Worm (Caenorhabditis elegans) whole organism, L4/young adult: Measurements from ENCODE around the gene frpr-10.
"Not testable (repeated sequence)": the region's sequence is repeated elsewhere in the genome, so short reads cannot be mapped to it uniquely, and the experiment has no call there.

Experiments used
- W03F9.2 ChIP-seq: fragments of 150-350 bp; optimal IDR thresholded peaks from 2 replicates; lab custom pipeline; 2014; ENCODE audit warnings: missing biosample characterization, missing genetic modification characterization
- dao-5 ChIP-seq: sonication (generic microtip); optimal IDR thresholded peaks from 2 replicates; lab custom pipeline; 2016; ENCODE audit warnings: missing genotype, missing genetic modification characterization, moderate library complexity, missing compliant biosample characterization
- him-1 ChIP-seq: sonication (generic microtip); optimal IDR thresholded peaks from 2 replicates; lab custom pipeline; 2016; ENCODE audit warnings: missing genotype, missing genetic modification reagents, missing genetic modification characterization, missing compliant biosample characterization

The frpr-10 gene

DNA sequence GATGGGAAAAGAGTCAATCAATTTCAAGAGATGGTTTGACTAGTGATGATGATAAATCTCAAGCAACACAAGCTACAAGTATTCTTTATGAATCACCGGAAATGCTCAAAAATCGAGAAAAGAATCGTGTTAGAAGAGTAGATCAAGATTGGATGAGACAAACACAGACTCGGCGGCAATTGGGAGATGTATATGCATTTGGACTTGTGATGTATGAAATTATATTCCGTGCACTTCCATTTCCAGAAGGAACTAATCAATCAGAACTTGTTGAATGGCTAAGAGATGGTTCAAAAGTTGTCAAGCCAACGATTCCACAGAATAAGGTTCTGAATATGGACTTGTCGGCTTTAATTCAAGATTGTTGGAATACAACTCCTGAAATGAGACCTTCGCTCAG lies 25.7 kb upstream of the frpr-10 start:
- TF ChIP-seq him-1, result no peak
- TF ChIP-seq W03F9.2 (tag; lab: Kevin White, UChicago), result no peak
- TF ChIP-seq dao-5, result no peak

DNA sequence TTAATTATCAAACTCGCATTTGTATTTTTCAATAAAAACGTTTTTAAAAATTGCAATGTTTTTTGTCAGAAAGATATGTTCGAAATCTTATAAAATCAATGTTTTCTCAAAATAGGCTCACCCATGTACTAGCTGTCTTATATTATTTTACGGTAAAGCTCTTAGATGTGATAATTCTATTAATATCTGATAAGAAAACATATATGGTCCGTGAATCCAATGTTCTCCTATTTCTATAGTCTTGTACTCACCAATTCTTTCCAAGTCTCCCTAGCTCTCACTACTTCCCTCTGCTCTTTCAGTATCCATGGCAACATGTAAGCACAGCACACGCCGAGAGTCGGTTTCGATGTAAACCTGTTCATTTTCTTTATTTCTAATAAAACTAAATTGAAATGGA lies 23.9 kb upstream of the frpr-10 start, which contains the start of gene bbs-2:
Gene bbs-2, plus strand, starts transcription at position 301 of the 400 bp plus-strand sequence.
- TF ChIP-seq W03F9.2 (tag; lab: Kevin White, UChicago) (no peak), him-1 (no peak), dao-5 (no peak)

DNA sequence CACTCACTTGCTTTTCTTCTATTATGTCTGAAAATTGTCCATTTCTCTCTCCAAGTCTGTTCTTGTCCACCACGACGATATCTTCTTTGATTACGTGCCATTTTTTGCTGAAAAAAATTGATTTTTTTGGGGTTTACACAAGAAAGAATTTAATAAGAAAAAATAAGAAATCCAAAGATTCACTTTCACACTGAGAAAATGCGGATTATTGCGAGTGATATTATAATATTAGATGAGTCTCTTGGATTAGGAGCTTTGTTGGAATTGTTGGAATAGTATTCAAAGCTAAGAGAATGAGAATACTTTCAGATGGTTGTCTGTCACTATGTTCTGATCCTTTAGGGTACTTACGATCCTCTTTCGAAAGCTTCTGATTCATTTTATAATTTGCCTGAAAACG lies 18.8 kb upstream of the frpr-10 start, which contains the start of gene F20D12.7:
Gene F20D12.7, minus strand, starts transcription at position 101 of the 400 bp plus-strand sequence.
- TF ChIP-seq him-1 (no peak), W03F9.2 (tag; lab: Kevin White, UChicago) (no peak), dao-5 (no peak)

DNA sequence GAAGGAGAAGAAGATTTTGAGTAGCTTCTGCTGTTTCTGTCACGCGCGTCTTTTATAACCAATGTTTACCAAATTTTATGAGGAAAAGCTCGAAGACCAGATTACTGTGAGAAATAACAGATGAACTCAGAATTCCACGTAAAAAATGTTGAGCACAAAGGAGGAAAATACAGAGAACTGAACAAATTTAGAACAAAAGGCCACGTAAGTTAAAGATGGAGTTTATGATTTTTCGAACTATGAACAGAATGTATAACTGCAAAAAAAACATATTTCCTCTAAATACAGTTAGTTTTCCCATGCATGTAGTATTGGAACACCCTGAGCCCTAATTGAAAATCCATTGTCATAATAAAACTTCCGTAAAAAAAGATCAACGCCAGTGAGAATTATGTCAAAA lies 16.7 kb upstream of the frpr-10 start, which contains the start of gene exc-9:
Gene exc-9, minus strand, starts transcription at position 101 of the 400 bp plus-strand sequence.
- no peak for TF ChIP-seq him-1
- TF ChIP-seq W03F9.2 (tag; lab: Kevin White, UChicago), result no peak
- no peak for TF ChIP-seq dao-5

DNA sequence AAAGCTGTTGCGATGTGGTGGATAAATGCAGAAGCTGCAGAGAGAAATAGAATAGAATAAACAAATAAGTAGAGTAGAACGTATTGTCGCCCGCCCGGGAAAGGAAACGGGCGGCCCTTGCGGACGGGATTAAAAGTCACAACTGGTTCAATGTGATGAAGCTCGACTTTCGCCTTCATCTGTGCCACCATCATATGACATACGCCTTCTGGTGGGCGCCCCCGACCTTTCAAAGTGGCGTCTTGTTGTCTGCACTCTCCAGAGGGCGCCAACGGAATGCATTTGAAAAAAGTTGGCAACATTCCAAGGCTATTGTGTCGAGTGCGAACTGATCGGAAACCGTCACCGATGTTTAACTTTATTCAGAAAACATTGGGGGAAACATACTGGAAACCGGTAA lies 14.3 kb upstream of the frpr-10 start:
- TF ChIP-seq dao-5 (no peak), W03F9.2 (tag; lab: Kevin White, UChicago) (no peak), him-1 (no peak)

DNA sequence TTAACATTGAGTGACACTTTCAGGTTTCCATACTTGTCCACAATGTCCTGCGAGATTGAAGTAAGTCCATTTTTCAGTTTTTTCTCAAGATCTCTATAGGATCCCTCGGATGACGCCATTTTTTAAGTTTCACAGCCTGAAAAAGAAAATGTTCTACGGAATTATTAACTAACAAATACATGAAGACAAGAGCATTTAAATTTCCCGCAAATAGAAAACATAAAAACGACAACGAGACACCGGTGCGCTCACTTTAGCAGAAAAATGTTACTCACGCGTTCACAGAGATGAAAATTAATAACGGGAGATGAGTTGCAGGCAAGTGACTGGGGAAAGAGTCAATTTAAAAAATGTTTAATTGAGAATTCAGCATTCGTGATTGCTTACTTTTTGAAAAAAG lies 11.1 kb upstream of the frpr-10 start, which contains the start of gene czw-1:
Gene czw-1, minus strand, starts transcription at position 369 of the 400 bp plus-strand sequence.
- no peak for TF ChIP-seq dao-5
- no peak for TF ChIP-seq him-1
- no peak for TF ChIP-seq W03F9.2 (tag; lab: Kevin White, UChicago)

DNA sequence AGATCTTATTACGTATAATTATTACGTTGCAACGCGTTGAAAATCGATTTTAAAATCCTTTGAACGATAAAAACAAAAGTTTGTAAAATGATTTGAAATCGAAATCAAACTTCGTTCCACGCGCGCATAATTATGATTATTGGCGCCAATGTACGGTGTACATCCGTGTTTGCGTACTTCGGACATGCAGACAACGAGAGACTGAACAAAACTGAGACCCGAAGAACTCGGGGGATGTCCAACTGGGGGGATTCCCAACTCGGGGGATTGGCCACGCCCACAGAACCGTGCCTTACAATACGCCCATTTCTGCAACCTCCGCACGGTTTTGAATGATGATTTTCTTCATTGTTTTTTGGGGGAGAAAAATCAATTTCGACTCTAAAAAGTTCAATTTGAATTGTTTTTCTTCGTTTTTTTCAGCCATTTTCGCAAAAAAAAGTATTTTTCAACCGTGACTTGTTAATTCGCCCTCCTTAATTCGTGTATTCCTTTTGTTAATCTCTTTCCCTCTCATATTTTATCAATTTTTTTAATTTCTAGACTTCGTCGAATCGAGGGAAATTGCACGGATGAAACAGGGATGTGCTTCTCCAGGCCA lies 10.6 kb upstream of the frpr-10 start, which contains the start of gene F20D12.12:
Gene F20D12.12, plus strand, starts transcription at position 542 of the 601 bp plus-strand sequence.
- TF ChIP-seq W03F9.2 (tag; lab: Kevin White, UChicago), result peak; percentile 46

DNA sequence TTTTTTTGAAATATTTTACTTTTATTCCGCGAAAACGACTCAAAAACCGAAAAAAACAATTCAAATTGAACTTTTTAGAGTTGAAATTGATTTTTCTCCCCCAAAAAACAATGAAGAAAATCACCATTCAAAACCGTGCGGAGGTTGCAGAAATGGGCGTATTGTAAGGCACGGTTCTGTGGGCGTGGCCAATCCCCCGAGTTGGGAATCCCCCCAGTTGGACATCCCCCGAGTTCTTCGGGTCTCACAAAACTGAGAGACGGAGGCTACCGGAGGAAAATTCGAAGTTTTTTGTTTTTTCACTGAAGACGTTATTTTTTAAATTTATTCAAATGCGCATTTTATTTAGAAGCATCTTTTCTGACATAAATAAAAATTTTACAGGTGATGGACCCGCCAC lies 9.3 kb upstream of the frpr-10 start, which contains the start of gene mcm-3AP:
Gene mcm-3AP, plus strand, starts transcription at position 383 of the 400 bp plus-strand sequence.
- not testable (repeated sequence) for TF ChIP-seq W03F9.2 (tag; lab: Kevin White, UChicago); him-1; dao-5

DNA sequence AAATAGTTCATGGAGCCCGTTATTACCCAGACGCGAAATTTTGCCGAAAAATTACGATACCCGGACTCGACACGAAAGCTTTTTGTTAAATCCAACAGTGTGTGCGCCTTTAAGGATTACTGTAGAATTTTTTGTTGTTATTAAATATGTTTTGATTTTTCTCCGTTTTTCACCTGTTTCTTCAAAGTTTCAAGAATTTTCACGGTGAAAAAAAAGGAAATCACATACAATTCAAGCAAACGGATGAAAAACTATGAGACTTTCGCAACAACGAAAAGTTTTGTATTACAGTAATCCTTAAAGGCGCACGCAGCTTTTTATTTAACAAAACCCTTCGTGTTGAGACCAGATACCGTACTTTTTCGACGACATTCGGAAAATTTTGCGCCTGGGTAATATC lies 3.6 kb upstream of the frpr-10 start:
- TF ChIP-seq W03F9.2 (tag; lab: Kevin White, UChicago) (no peak), dao-5 (no peak), him-1 (no peak)

DNA sequence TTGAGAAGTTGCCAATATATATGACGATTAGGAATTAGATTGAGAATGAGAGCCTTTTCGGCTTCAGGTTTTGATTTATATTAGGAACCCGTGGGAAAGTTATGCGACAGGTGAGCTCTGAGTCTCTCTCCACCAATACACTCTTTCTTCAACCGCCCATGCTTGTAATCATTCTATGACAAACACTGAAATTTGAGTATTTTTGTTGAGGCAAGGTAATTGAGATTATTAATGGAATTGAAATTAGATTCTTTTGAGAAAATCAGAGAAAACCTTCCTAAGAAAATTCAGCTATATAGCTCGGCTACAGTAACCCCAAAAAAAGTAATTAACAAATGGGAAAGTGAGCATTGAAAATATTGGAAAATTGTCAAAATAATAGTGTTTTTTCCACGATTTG lies 1.8 kb upstream of the frpr-10 start, which contains the start of gene ceh-19:
Gene ceh-19, minus strand, starts transcription at position 101 of the 400 bp plus-strand sequence.
- TF ChIP-seq him-1 (no peak), dao-5 (no peak), W03F9.2 (tag; lab: Kevin White, UChicago) (no peak)

DNA sequence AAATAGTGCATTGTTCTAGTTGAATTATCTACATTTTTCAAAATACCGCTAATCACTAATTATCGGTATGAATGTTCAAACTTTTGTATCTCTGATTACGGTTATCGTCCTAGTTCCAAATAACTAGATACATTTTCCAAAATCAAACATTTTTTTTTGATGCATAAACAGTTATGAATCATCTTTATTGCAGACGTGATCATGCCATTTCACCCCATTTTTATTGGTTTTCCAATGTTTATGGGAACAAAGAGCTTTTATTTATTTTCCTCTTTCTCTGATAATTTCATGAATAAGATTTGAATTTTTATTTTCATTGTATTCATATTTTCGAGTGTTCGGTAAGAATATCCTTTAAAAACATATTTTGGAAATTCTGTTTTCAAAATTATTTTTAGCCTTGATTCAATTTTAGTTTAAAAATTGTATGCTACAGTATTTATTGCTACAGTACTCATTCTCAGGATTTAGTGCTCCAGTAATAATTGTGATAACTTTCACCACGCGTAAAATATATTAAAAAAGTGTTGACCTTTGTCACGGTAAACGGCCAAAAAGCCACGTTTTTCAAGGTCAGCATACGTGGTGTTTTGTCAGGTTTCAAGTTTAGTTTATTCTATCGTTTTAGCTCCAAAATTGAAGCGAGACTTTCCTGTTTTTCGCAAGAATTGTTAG lies 824 bp upstream of the frpr-10 start, which contains the start of gene csr-1:
Gene csr-1, plus strand, starts transcription at position 625 of the 675 bp plus-strand sequence.
- TF ChIP-seq dao-5, result no peak
- no peak for TF ChIP-seq W03F9.2 (tag; lab: Kevin White, UChicago)
- TF ChIP-seq him-1, result no peak

DNA sequence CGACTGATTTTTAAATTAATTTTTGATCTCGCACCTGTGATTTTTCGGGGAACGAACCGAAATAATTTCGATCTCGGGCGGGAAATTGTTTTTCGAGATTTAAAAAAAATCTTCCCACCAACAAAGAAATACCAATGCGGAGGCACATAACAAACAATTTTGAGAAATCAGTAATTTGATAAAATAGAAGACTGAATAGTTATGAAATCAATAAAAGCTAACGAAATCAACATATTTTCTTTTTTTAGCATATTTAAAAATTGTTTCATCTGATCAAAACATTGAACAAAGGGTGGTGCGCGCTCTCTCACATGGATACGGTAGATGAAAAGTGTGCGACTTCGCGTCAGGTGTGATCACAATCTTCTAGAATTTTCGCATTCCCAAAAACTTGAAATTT lies 488 bp downstream of the frpr-10 start:
- no peak for TF ChIP-seq dao-5
- TF ChIP-seq W03F9.2 (tag; lab: Kevin White, UChicago), result no peak
- no peak for TF ChIP-seq him-1

DNA sequence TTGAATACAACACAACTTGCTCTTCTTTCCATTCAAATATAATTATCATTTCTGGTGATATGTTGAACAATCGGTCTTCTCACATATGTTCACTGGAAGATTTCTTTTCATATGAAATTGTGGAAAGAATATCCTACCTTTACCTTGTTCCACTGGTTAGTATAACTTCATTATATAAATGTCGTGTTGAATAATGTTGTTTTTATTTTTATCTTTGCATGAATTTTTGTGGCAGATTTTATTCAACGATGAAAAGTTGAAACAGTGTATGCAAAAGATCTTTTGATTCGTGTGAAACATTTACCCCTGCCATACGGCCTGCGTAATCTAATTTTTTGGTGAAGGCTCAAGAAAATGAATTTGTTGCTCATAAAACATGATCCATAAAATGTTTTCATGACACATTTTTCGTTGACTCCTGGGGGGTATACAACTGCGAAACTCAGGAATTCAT lies 4.3 kb downstream of the frpr-10 start:
- TF ChIP-seq him-1, result no peak
- TF ChIP-seq W03F9.2 (tag; lab: Kevin White, UChicago), result no peak
- TF ChIP-seq dao-5, result no peak

DNA sequence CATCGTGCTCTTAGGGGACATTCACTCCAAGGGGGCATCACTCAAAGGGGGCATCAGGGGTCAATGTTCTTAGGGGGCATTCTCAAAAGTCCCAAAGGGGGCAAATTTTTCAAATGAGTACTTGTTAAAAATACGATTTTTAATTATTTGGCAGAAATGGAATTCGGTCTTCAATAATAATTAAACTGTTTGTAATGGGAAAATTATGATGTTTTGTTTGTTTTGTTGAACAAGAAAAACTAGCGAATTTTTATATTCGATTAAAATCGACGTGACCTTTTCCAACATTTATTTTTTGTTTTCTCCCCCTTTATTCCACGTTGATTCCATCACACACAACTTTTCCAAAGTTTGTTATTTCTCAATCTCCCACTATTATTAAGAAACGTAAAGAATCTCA lies 9.4 kb downstream of the frpr-10 start, which contains the start of gene F57H12.5:
Gene F57H12.5, plus strand, starts transcription at position 301 of the 400 bp plus-strand sequence.
- no peak for TF ChIP-seq dao-5
- no peak for TF ChIP-seq him-1
- no peak for TF ChIP-seq W03F9.2 (tag; lab: Kevin White, UChicago)

DNA sequence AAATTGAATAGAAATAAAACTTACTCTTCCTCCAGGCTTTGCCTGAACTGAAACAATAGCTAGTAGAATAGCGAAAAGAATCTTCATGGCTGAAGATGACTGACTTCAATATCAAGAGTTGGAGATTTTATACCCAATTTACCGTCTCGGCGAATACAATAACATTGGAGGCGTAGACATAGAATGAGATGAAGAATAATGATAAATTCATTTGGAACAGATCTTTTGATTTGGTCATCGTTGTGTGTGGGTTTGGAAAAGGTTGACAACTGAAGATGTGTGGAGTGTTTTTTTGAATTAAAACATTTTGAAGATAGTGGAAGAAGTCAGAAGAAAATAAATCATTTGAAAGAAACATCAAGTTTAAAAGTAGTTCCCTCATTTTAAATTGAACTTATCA lies 18.6 kb downstream of the frpr-10 start, which contains the start of gene F57H12.6:
Gene F57H12.6, minus strand, starts transcription at position 101 of the 400 bp plus-strand sequence.
- TF ChIP-seq dao-5 (no peak), him-1 (no peak), W03F9.2 (tag; lab: Kevin White, UChicago) (no peak)
